Fruit fly (Drosophila melanogaster) Kc167 (cell line): ENCODE data around the gene Trf4-1.

Source experiments
- Sin3A ChIP-seq: fragments of >200 bp; optimal IDR thresholded peaks from 2 replicates; lab custom pipeline; 2018; ENCODE audit warnings: missing external identifiers
- h ChIP-seq: fragments of >200 bp; optimal IDR thresholded peaks from 3 replicates; lab custom pipeline; 2018; ENCODE audit warnings: missing external identifiers
- insv ChIP-seq: fragments of >200 bp; optimal IDR thresholded peaks from 3 replicates; lab custom pipeline; 2018; ENCODE audit warnings: missing external identifiers
- psq ChIP-seq: fragments of >200 bp; optimal IDR thresholded peaks from 2 replicates; lab custom pipeline; 2017; ENCODE audit warnings: missing external identifiers
- ttk ChIP-seq: sonication (Bioruptor generic); optimal IDR thresholded peaks from 2 replicates; lab custom pipeline; 2017; ENCODE audit warnings: missing external identifiers

dm6 chrX:8523572-8524155 is 36.5 kb upstream of the Trf4-1 start:
- TF ChIP-seq insv (lab: Kevin White, UChicago) (no peak), psq (no peak), ttk (lab: Kevin White, UChicago) (no peak), h (no peak), Sin3A (lab: Kevin White, UChicago) (no peak)
